Worm (Caenorhabditis elegans) whole organism, L4/young adult: Measurements from ENCODE around the gene fbxa-50.

Experiments
- W03F9.2 ChIP-seq: fragments of 150-350 bp; optimal IDR thresholded peaks from 2 replicates; lab custom pipeline; 2014; ENCODE audit warnings: missing biosample characterization, missing genetic modification characterization
- dao-5 ChIP-seq: sonication (generic microtip); optimal IDR thresholded peaks from 2 replicates; lab custom pipeline; 2016; ENCODE audit warnings: missing genotype, missing genetic modification characterization, moderate library complexity, missing compliant biosample characterization
- him-1 ChIP-seq: sonication (generic microtip); optimal IDR thresholded peaks from 2 replicates; lab custom pipeline; 2016; ENCODE audit warnings: missing genotype, missing genetic modification reagents, missing genetic modification characterization, missing compliant biosample characterization

Gene fbxa-50

ce11 chrIII:1288473-1289056 is at the start of gene fbxa-50:
Gene fbxa-50 (minus strand): TSS chrIII:1288523.
- TF ChIP-seq dao-5 (tag; lab: Kevin White, UChicago) (no peak), W03F9.2 (tag; lab: Kevin White, UChicago) (no peak), him-1 (tag; lab: Kevin White, UChicago) (no peak)

ce11 chrIII:1331894-1332293 is 43.6 kb upstream of the fbxa-50 start, which contains the start of gene Y82E9BL.19:
Gene Y82E9BL.19 (plus strand): TSS chrIII:1332016.
- TF ChIP-seq W03F9.2 (tag; lab: Kevin White, UChicago) (no peak), dao-5 (tag; lab: Kevin White, UChicago) (no peak), him-1 (tag; lab: Kevin White, UChicago) (no peak)

- TF ChIP-seq W03F9.2 (tag; lab: Kevin White, UChicago) (no peak), dao-5 (tag; lab: Kevin White, UChicago) (no peak), him-1 (tag; lab: Kevin White, UChicago) (no peak)
Observed at ce11 chrIII:1326490-1326889, 38.2 kb upstream of the fbxa-50 start, which contains the start of gene Y82E9BL.18. Gene Y82E9BL.18 (plus strand): TSS chrIII:1326790.

- TF ChIP-seq W03F9.2 (tag; lab: Kevin White, UChicago) = no peak
- TF ChIP-seq him-1 (tag; lab: Kevin White, UChicago) = no peak
- TF ChIP-seq dao-5 (tag; lab: Kevin White, UChicago) = no peak
Observed at ce11 chrIII:1324513-1324912, 36.2 kb upstream of the fbxa-50 start, which contains the start of gene fbxa-14. Gene fbxa-14 (minus strand): TSS chrIII:1324613.

- TF ChIP-seq him-1 (tag; lab: Kevin White, UChicago) (no peak), W03F9.2 (tag; lab: Kevin White, UChicago) (no peak), dao-5 (tag; lab: Kevin White, UChicago) (no peak)
Observed at ce11 chrIII:1323555-1323954, 35.2 kb upstream of the fbxa-50 start.

ce11 chrIII:1321561-1321960 is 33.2 kb upstream of the fbxa-50 start, which contains the start of gene fbxa-15:
Gene fbxa-15 (minus strand): TSS chrIII:1321661.
- TF ChIP-seq dao-5 (tag; lab: Kevin White, UChicago) = no peak
- no peak for TF ChIP-seq W03F9.2 (tag; lab: Kevin White, UChicago)
- no peak for TF ChIP-seq him-1 (tag; lab: Kevin White, UChicago)

- no peak for TF ChIP-seq dao-5 (tag; lab: Kevin White, UChicago)
- no peak for TF ChIP-seq him-1 (tag; lab: Kevin White, UChicago)
- no peak for TF ChIP-seq W03F9.2 (tag; lab: Kevin White, UChicago)
Observed at ce11 chrIII:1315038-1315437, 26.7 kb upstream of the fbxa-50 start, which contains the start of the genes fbxa-80 and fbxa-19. Gene fbxa-80 (minus strand): TSS chrIII:1315210. Gene fbxa-19 (plus strand): TSS chrIII:1315401.

- TF ChIP-seq W03F9.2 (tag; lab: Kevin White, UChicago) = no peak
- no peak for TF ChIP-seq dao-5 (tag; lab: Kevin White, UChicago)
- no peak for TF ChIP-seq him-1 (tag; lab: Kevin White, UChicago)
Observed at ce11 chrIII:1314283-1314682, 26.0 kb upstream of the fbxa-50 start.

ce11 chrIII:1311367-1311766 is 23.0 kb upstream of the fbxa-50 start:
- no peak for TF ChIP-seq dao-5 (tag; lab: Kevin White, UChicago)
- TF ChIP-seq him-1 (tag; lab: Kevin White, UChicago) = no peak
- TF ChIP-seq W03F9.2 (tag; lab: Kevin White, UChicago) = no peak

- TF ChIP-seq dao-5 (tag; lab: Kevin White, UChicago) = no peak
- no peak for TF ChIP-seq W03F9.2 (tag; lab: Kevin White, UChicago)
- TF ChIP-seq him-1 (tag; lab: Kevin White, UChicago) = no peak
Observed at ce11 chrIII:1308887-1309286, 20.6 kb upstream of the fbxa-50 start, which contains the start of gene Y82E9BL.12. Gene Y82E9BL.12 (plus strand): TSS chrIII:1309187.

ce11 chrIII:1308209-1308608 is 19.9 kb upstream of the fbxa-50 start, which contains the start of gene fbxa-79:
Gene fbxa-79 (minus strand): TSS chrIII:1308294.
- TF ChIP-seq dao-5 (tag; lab: Kevin White, UChicago) (no peak), him-1 (tag; lab: Kevin White, UChicago) (no peak), W03F9.2 (tag; lab: Kevin White, UChicago) (no peak)

- no peak for TF ChIP-seq W03F9.2 (tag; lab: Kevin White, UChicago)
- TF ChIP-seq dao-5 (tag; lab: Kevin White, UChicago) = no peak
- no peak for TF ChIP-seq him-1 (tag; lab: Kevin White, UChicago)
Observed at ce11 chrIII:1307333-1307732, 19.0 kb upstream of the fbxa-50 start.

- TF ChIP-seq dao-5 (tag; lab: Kevin White, UChicago) = no peak
- no peak for TF ChIP-seq him-1 (tag; lab: Kevin White, UChicago)
- no peak for TF ChIP-seq W03F9.2 (tag; lab: Kevin White, UChicago)
Observed at ce11 chrIII:1303414-1303813, 15.1 kb upstream of the fbxa-50 start, which contains the start of gene fbxa-75. Gene fbxa-75 (plus strand): TSS chrIII:1303714.
